Worm (Caenorhabditis elegans): Measurements from ENCODE around the gene C49G7.7.

ce11 chrV:4080546-4080945, 46.3 kb downstream of the C49G7.7 start:
- TF ChIP-seq pha-4 (tag; optimal IDR thresholded peaks at IDR 0.05) (no peak), elt-2 (tag; optimal IDR thresholded peaks at IDR 0.05) (no peak), K09A11.1 (tag; optimal IDR thresholded peaks at IDR 0.05; ENCODE audit: insufficient read depth) (no peak), ceh-22 (tag; optimal IDR thresholded peaks at IDR 0.05) (no peak), ama-1 (optimal IDR thresholded peaks at IDR 0.05) (no peak)

Measured in whole organism, late embryonic.